Fruit fly (Drosophila melanogaster) Kc167 (cell line): Measurements from ENCODE around the gene CG43349.

Experiments
- Sin3A ChIP-seq: fragments of >200 bp; optimal IDR thresholded peaks from 2 replicates; lab custom pipeline; 2018; ENCODE audit warnings: missing external identifiers
- h ChIP-seq: fragments of >200 bp; optimal IDR thresholded peaks from 3 replicates; lab custom pipeline; 2018; ENCODE audit warnings: missing external identifiers
- ttk ChIP-seq: sonication (Bioruptor generic); optimal IDR thresholded peaks from 2 replicates; lab custom pipeline; 2017; ENCODE audit warnings: missing external identifiers

DNA sequence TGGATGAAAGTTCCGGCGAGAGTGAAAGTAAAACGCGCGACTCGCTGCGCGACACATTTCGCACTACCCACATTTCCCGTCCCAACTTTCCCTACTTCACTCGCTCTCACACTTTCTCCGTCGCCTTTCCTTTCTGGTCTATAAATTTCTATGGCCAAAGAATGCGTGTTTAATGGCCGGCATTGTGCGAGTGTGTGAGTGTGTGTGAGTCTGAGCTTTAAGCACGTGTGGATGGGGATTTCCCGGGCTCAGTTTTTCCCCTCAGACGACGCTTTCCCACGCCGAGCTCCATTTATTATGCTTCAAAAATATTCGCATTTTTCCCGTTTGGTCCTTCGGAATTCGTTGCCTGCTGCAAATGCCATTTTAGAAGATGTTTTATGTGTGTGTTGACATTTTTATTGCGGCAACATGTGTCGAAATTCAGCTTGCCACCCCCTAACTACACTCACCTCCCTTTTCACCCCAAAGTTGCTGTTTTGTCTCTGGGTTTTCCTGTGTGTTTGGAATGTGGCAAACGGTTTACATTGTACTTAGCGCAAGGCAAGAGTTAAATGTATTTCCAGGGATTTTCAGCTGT, 17.1 kb downstream of the CG43349 start:
- TF ChIP-seq Sin3A (no peak), h (lab: Kevin White, UChicago) (no peak), ttk (no peak)
